Worm (Caenorhabditis elegans) whole organism, young adult: ENCODE data around the gene mboa-4.

Experiments used
- B0019.2 ChIP-seq: fragments of 200-800 bp; sonication (Bioruptor generic); conservative IDR thresholded peaks from 2 replicates; pipeline ENCODE4 v1.3.6; 2022; ENCODE audit warnings: missing genetic modification reagents, missing genetic modification characterization, missing compliant biosample characterization
- B0336.3 ChIP-seq: fragments of 200-800 bp; sonication (Bioruptor generic); IDR thresholded peaks from 2 replicates; pipeline ENCODE4 v1.3.6; 2022; ENCODE audit warnings: missing genetic modification characterization, missing compliant biosample characterization
- D2030.7 ChIP-seq: fragments of 200-800 bp; sonication (Bioruptor generic); IDR thresholded peaks from 2 replicates; pipeline ENCODE4 v1.3.6; 2022; ENCODE audit warnings: missing genetic modification reagents, missing genetic modification characterization, missing compliant biosample characterization
- F23B12.7 ChIP-seq: sonication (generic microtip); optimal IDR thresholded peaks from 2 replicates; lab custom pipeline; 2017; ENCODE audit warnings: missing genetic modification characterization, mild to moderate bottlenecking, missing compliant biosample characterization, antibody characterized with exemption, moderate library complexity; ENCODE audit not compliant: insufficient read depth
- F33H1.4 ChIP-seq: fragments of 200-800 bp; sonication (Bioruptor generic); IDR thresholded peaks from 2 replicates; pipeline ENCODE4 v1.3.6; 2022; ENCODE audit warnings: missing genetic modification reagents, missing genetic modification characterization, missing compliant biosample characterization
- F37B4.10 ChIP-seq: fragments of 200-800 bp; sonication (Bioruptor generic); IDR thresholded peaks from 2 replicates; pipeline ENCODE4 v1.3.6; 2022; ENCODE audit warnings: missing genetic modification characterization, missing compliant biosample characterization
- F55B11.4 ChIP-seq: sonication (generic microtip); optimal IDR thresholded peaks from 2 replicates; lab custom pipeline; 2016; ENCODE audit warnings: missing compliant biosample characterization, missing genetic modification characterization, borderline replicate concordance; ENCODE audit not compliant: insufficient read depth
- F57A8.1 ChIP-seq: fragments of 200-800 bp; sonication (Bioruptor generic); optimal IDR thresholded peaks from 2 replicates; lab custom pipeline; 2018; ENCODE audit warnings: mild to moderate bottlenecking, missing genetic modification characterization, moderate library complexity, missing compliant biosample characterization
- F57C9.4 ChIP-seq: sonication (generic microtip); optimal IDR thresholded peaks from 2 replicates; lab custom pipeline; 2017; ENCODE audit warnings: mild to moderate bottlenecking, missing genetic modification characterization, missing compliant biosample characterization
- Y53G8AR.9 ChIP-seq: fragments of 200-800 bp; sonication (Bioruptor generic); conservative IDR thresholded peaks from 2 replicates; pipeline ENCODE4 v1.3.6; 2022; ENCODE audit warnings: missing genetic modification reagents, missing genetic modification characterization, missing compliant biosample characterization
- ZK185.1 ChIP-seq: sonication (generic microtip); optimal IDR thresholded peaks from 2 replicates; lab custom pipeline; 2016; ENCODE audit warnings: mild to moderate bottlenecking, missing genetic modification characterization, missing compliant biosample characterization; ENCODE audit not compliant: poor library complexity, severe bottlenecking
- aptf-3 ChIP-seq: fragments of 200-800 bp; sonication (Bioruptor generic); IDR thresholded peaks from 2 replicates; pipeline ENCODE4 v1.3.6; 2022; ENCODE audit warnings: missing genetic modification characterization, missing compliant biosample characterization
- athp-1 ChIP-seq: sonication (generic microtip); optimal IDR thresholded peaks from 2 replicates; lab custom pipeline; 2017; ENCODE audit warnings: mild to moderate bottlenecking, missing genetic modification characterization, missing compliant biosample characterization
- cebp-1 ChIP-seq, 2 experiments: fragments of 200-800 bp in 1 of 2; sonication (Bioruptor generic) in 1 of 2; sonication (generic microtip) in 1 of 2; IDR thresholded peaks in 1 of 2; optimal IDR thresholded peaks in 1 of 2; 2 replicates each; pipeline versions ENCODE4 v1.3.6 to Lab custom; 2017 to 2022; ENCODE audit warnings: missing compliant biosample characterization in 2 of 2, missing genetic modification characterization in 2 of 2, mild to moderate bottlenecking in 1 of 2, missing genetic modification reagents in 1 of 2, moderate library complexity in 1 of 2
- dox-1 ChIP-seq: fragments of 200-800 bp; sonication (Bioruptor generic); IDR thresholded peaks from 2 replicates; pipeline ENCODE4 v1.3.6; 2022; ENCODE audit warnings: missing genetic modification reagents, missing genetic modification characterization, missing compliant biosample characterization
- dpff-1 ChIP-seq: sonication (generic microtip); optimal IDR thresholded peaks from 2 replicates; lab custom pipeline; 2017; ENCODE audit warnings: mild to moderate bottlenecking, missing genetic modification characterization, missing compliant biosample characterization
- egl-18 ChIP-seq: fragments of 200-800 bp; sonication (Bioruptor generic); IDR thresholded peaks from 2 replicates; pipeline ENCODE4 v1.3.6; 2022; ENCODE audit warnings: missing genetic modification reagents, missing genetic modification characterization, missing compliant biosample characterization
- ets-4 ChIP-seq: fragments of 200-800 bp; sonication (Bioruptor generic); optimal IDR thresholded peaks from 2 replicates; lab custom pipeline; 2018; ENCODE audit warnings: mild to moderate bottlenecking, missing genetic modification characterization, missing compliant biosample characterization
- hlh-12 ChIP-seq: sonication (generic microtip); optimal IDR thresholded peaks from 2 replicates; lab custom pipeline; 2016; ENCODE audit warnings: missing genetic modification characterization, missing compliant biosample characterization
- hmg-1.2 ChIP-seq: fragments of 200-800 bp; sonication (Bioruptor generic); IDR thresholded peaks from 2 replicates; pipeline ENCODE4 v1.3.6; 2022; ENCODE audit warnings: missing genetic modification reagents, missing genetic modification characterization, missing compliant biosample characterization
- hrde-1 ChIP-seq: sonication (generic microtip); optimal IDR thresholded peaks from 2 replicates; lab custom pipeline; 2016; ENCODE audit warnings: missing genetic modification characterization, mild to moderate bottlenecking, missing compliant biosample characterization, moderate library complexity, missing genotype, missing genetic modification reagents, borderline replicate concordance
- hsf-1 ChIP-seq: fragments of 200-800 bp; sonication (Bioruptor generic); IDR thresholded peaks from 2 replicates; pipeline ENCODE4 v1.3.6; 2022; ENCODE audit warnings: missing genetic modification reagents, missing genetic modification characterization, missing compliant biosample characterization
- lag-1 ChIP-seq: fragments of 200-800 bp; sonication (Bioruptor generic); IDR thresholded peaks from 2 replicates; pipeline ENCODE4 v1.3.6; 2022; ENCODE audit warnings: missing genetic modification reagents, missing genetic modification characterization, missing compliant biosample characterization
- let-607 ChIP-seq, 2 experiments: fragments of 200-800 bp in 1 of 2; sonication (Bioruptor generic) in 1 of 2; sonication (generic microtip) in 1 of 2; optimal IDR thresholded peaks; 2 replicates each; lab custom pipeline; 2016 to 2018; ENCODE audit warnings: mild to moderate bottlenecking in 2 of 2, missing compliant biosample characterization in 2 of 2, missing genetic modification characterization in 2 of 2, moderate library complexity in 2 of 2, missing genotype in 1 of 2
- lin-54 ChIP-seq: fragments of 200-800 bp; sonication (Bioruptor generic); optimal IDR thresholded peaks from 2 replicates; lab custom pipeline; 2018; ENCODE audit warnings: mild to moderate bottlenecking, missing genetic modification characterization, missing compliant biosample characterization
- madf-3 ChIP-seq: fragments of 200-800 bp; sonication (Bioruptor generic); IDR thresholded peaks from 2 replicates; pipeline ENCODE4 v1.3.6; 2022; ENCODE audit warnings: missing genetic modification reagents, missing genetic modification characterization, missing compliant biosample characterization
- madf-6 ChIP-seq: fragments of 200-800 bp; sonication (Bioruptor generic); IDR thresholded peaks from 2 replicates; pipeline ENCODE4 v1.3.6; 2022; ENCODE audit warnings: missing genetic modification reagents, missing genetic modification characterization, missing compliant biosample characterization
- madf-8 ChIP-seq: fragments of 200-800 bp; sonication (Bioruptor generic); conservative IDR thresholded peaks from 2 replicates; pipeline ENCODE4 v1.3.6; 2022; ENCODE audit warnings: missing genetic modification reagents, missing genetic modification characterization, missing compliant biosample characterization
- mcd-1 ChIP-seq: fragments of 200-800 bp; sonication (Bioruptor generic); IDR thresholded peaks from 2 replicates; pipeline ENCODE4 v1.3.6; 2022; ENCODE audit warnings: missing genetic modification reagents, missing genetic modification characterization, missing compliant biosample characterization
- mxl-1 ChIP-seq: sonication (generic microtip); optimal IDR thresholded peaks from 2 replicates; lab custom pipeline; 2016; ENCODE audit warnings: missing genetic modification characterization, missing compliant biosample characterization
- nfya-2 ChIP-seq: fragments of 200-800 bp; sonication (Bioruptor generic); IDR thresholded peaks from 2 replicates; pipeline ENCODE4 v1.3.6; 2022; ENCODE audit warnings: missing genetic modification reagents, missing genetic modification characterization, missing compliant biosample characterization
- nfyb-1 ChIP-seq: fragments of 200-800 bp; sonication (Bioruptor generic); IDR thresholded peaks from 2 replicates; pipeline ENCODE4 v1.3.6; 2022; ENCODE audit warnings: missing genetic modification reagents, missing genetic modification characterization, missing compliant biosample characterization
- nhr-27 ChIP-seq: fragments of 200-800 bp; sonication (Bioruptor generic); optimal IDR thresholded peaks from 2 replicates; lab custom pipeline; 2018; ENCODE audit warnings: mild to moderate bottlenecking, missing genetic modification characterization, moderate library complexity, missing compliant biosample characterization
- pbrm-1 ChIP-seq: fragments of 200-800 bp; sonication (Bioruptor generic); IDR thresholded peaks from 2 replicates; pipeline ENCODE4 v1.3.6; 2022; ENCODE audit warnings: missing genetic modification reagents, missing genetic modification characterization, missing compliant biosample characterization
- pha-4 ChIP-seq: fragments of 150-350 bp; sonication (generic microtip); optimal IDR thresholded peaks from 2 replicates; lab custom pipeline; 2014; ENCODE audit warnings: missing biosample characterization, missing genetic modification reagents, missing genetic modification characterization
- rcor-1 ChIP-seq: fragments of 200-800 bp; sonication (Bioruptor generic); IDR thresholded peaks from 2 replicates; pipeline ENCODE4 v1.3.6; 2022; ENCODE audit warnings: missing genetic modification reagents, missing genetic modification characterization, missing compliant biosample characterization
- repo-1 ChIP-seq: sonication (generic microtip); optimal IDR thresholded peaks from 2 replicates; lab custom pipeline; 2017; ENCODE audit warnings: mild to moderate bottlenecking, missing genetic modification characterization, missing compliant biosample characterization
- tbp1 ChIP-seq: fragments of 200-800 bp; sonication (Bioruptor generic); optimal IDR thresholded peaks from 2 replicates; lab custom pipeline; 2018; ENCODE audit warnings: mild to moderate bottlenecking, missing genetic modification characterization, missing compliant biosample characterization
- unc-130 ChIP-seq: sonication (generic microtip); optimal IDR thresholded peaks from 2 replicates; lab custom pipeline; 2016; ENCODE audit warnings: missing genetic modification reagents, missing genetic modification characterization, missing compliant biosample characterization
- xnd-1 ChIP-seq: sonication (generic microtip); optimal IDR thresholded peaks from 2 replicates; lab custom pipeline; 2016; ENCODE audit warnings: missing genotype, missing genetic modification reagents, missing genetic modification characterization, missing compliant biosample characterization
- ztf-25 ChIP-seq: fragments of 200-800 bp; sonication (Bioruptor generic); IDR thresholded peaks from 2 replicates; pipeline ENCODE4 v1.3.6; 2022; ENCODE audit warnings: missing genetic modification reagents, missing genetic modification characterization, missing compliant biosample characterization
- ztf-3 ChIP-seq: fragments of 200-800 bp; sonication (Bioruptor generic); optimal IDR thresholded peaks from 2 replicates; lab custom pipeline; 2018; ENCODE audit warnings: mild to moderate bottlenecking, missing genetic modification characterization, missing compliant biosample characterization

The mboa-4 gene

ce11 chrIV:11126028-11126427 lies 33.8 kb downstream of the mboa-4 start:
- TF ChIP-seq lag-1 (no peak), hsf-1 (GFP tag; lab: Robert Waterston, UW) (no peak), madf-3 (no peak), aptf-3 (GFP tag; lab: Robert Waterston, UW) (no peak), mxl-1 (tag; lab: Kevin White, UChicago) (no peak), nfya-2 (GFP tag; lab: Robert Waterston, UW) (no peak)

ce11 chrIV:11126004-11126027 lies 34.0 kb downstream of the mboa-4 start, which contains the start of gene swsn-4:
swsn-4 (plus strand) TSS chrIV:11126024.
- no peak for TF ChIP-seq lin-54

DNA sequence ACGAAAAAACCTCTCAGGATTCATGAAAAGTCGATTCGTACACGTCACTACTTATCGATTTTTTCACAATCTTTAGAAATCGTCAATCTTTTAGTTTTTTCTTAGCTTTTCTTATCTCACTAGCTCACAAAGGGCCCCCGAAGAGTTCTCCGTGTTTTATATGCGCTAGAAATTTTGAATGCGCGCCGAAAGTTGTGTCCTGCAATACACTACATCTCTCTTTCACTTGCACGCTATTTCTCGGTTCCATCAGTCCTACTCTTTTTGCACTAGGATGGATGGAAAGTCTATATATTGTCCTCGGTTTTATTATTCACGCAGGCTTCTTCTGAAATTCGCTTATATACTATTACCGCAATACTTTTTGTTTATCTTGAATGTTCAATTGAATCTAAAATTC lies 34.2 kb downstream of the mboa-4 start:
- peak; percentile 11 for TF ChIP-seq lin-54
- TF ChIP-seq unc-130 (GFP tag; lab: Kevin White, UChicago) = no peak
- no peak for TF ChIP-seq madf-8 (GFP tag; lab: Robert Waterston, UW)
- TF ChIP-seq Y53G8AR.9 (GFP tag; lab: Robert Waterston, UW) = no peak
- TF ChIP-seq, all 124 proteins: peak for 1

ce11 chrIV:11125200-11125599 lies 34.6 kb downstream of the mboa-4 start:
- TF ChIP-seq nfyb-1 (GFP tag; lab: Robert Waterston, UW) (peak; percentile 95), ets-4 (no peak), dpff-1 (tag; lab: Kevin White, UChicago) (no peak), hmg-1.2 (GFP tag; lab: Robert Waterston, UW) (peak; percentile 100), unc-130 (GFP tag; lab: Kevin White, UChicago) (no peak), ztf-3 (GFP tag; lab: Kevin White, UChicago) (no peak), F55B11.4 (tag; lab: Kevin White, UChicago) (no peak), mcd-1 (no peak), cebp-1 (GFP tag; IDR thresholded peaks at IDR 0.05; lab: Robert Waterston, UW) (no peak), cebp-1 (tag; optimal IDR thresholded peaks at IDR 0.05; lab: Kevin White, UChicago) (peak; percentile 31), hlh-12 (no peak), let-607 (tag; optimal IDR thresholded peaks at IDR 0.05; lab: Kevin White, UChicago) (peak in 1 of 2 experiments; percentile 48), F23B12.7 (tag; lab: Kevin White, UChicago) (no peak)

DNA sequence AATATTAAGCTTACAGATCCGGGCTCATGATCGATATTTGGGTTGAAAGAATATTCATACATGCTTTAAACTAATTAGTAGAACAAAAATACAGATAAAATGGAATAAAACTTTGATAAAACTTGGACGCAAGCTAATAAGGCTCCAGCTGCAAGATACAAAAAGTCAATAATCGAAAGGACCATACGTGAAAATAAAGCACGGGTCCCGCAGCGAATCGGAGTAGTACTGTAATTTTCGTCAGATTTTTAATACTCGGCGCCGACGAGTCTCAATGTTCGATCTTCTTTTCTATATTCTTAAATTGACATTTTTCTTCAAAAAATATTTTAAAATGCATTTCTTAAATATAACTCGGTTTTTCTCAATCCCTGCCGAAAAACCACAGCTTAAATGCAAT lies 35.1 kb downstream of the mboa-4 start, which contains the start of gene spo-11:
Gene spo-11, minus strand, starts transcription at position 189 of the 400 bp plus-strand sequence.
- TF ChIP-seq mxl-1 (tag; lab: Kevin White, UChicago) (no peak), tbp1 (GFP tag; lab: Kevin White, UChicago) (no peak), athp-1 (no peak), lin-54 (peak; percentile 2), repo-1 (tag; lab: Kevin White, UChicago) (no peak), F57A8.1 (GFP tag; lab: Kevin White, UChicago) (no peak), pha-4 (tag; lab: Kevin White, UChicago) (no peak), dox-1 (no peak), ZK185.1 (tag; lab: Kevin White, UChicago) (no peak), mcd-1 (no peak), madf-8 (GFP tag; lab: Robert Waterston, UW) (peak; percentile 48), D2030.7 (GFP tag; lab: Robert Waterston, UW) (0 out of 2 replicates have a peak, but pooled peaks have one; percentile 18), xnd-1 (peak; percentile 83), ztf-25 (GFP tag; lab: Robert Waterston, UW) (no peak), madf-6 (GFP tag; lab: Robert Waterston, UW) (peak; percentile 90), nhr-27 (tag; lab: Kevin White, UChicago) (no peak), F33H1.4 (GFP tag; lab: Robert Waterston, UW) (peak; percentile 92), hrde-1 (tag; lab: Kevin White, UChicago) (no peak), egl-18 (GFP tag; lab: Robert Waterston, UW) (no peak), B0019.2 (GFP tag; lab: Robert Waterston, UW) (no peak), pbrm-1 (GFP tag; lab: Robert Waterston, UW) (no peak), Y53G8AR.9 (GFP tag; lab: Robert Waterston, UW) (no peak), F37B4.10 (GFP tag; lab: Robert Waterston, UW) (no peak), F57C9.4 (tag; lab: Kevin White, UChicago) (no peak), madf-3 (no peak), B0336.3 (GFP tag; lab: Robert Waterston, UW) (no peak), rcor-1 (no peak)
